Worm (Caenorhabditis elegans) whole organism, dauer: Measurements from ENCODE around the gene Y46H3C.7.

ENCODE experiments used
- unc-62 ChIP-seq: sonication (generic microtip); optimal IDR thresholded peaks from 2 replicates; lab custom pipeline; 2017; ENCODE audit warnings: missing biosample characterization, missing genetic modification reagents, missing genetic modification characterization

The Y46H3C.7 gene

ce11 chrV:1685328-1685727 is 8.5 kb downstream of the Y46H3C.7 start, which contains the start of gene srh-5:
Gene srh-5, plus strand, starts transcription at chrV:1685628.
- no peak for TF ChIP-seq unc-62

- no peak for TF ChIP-seq unc-62
These were observed 11.5 kb downstream of the Y46H3C.7 start, which contains the start of gene srh-3 for ce11 chrV:1682279-1682678. Gene srh-3, plus strand, starts transcription at chrV:1682579.

- TF ChIP-seq unc-62: no peak
These were observed 13.1 kb downstream of the Y46H3C.7 start, which contains the start of gene srw-91 for ce11 chrV:1680770-1681169. Gene srw-91, minus strand, starts transcription at chrV:1680870.

ce11 chrV:1678228-1678627 is 15.6 kb downstream of the Y46H3C.7 start, which contains the start of gene srw-98:
Gene srw-98, minus strand, starts transcription at chrV:1678328.
- TF ChIP-seq unc-62: no peak

ce11 chrV:1668216-1668615 is 25.6 kb downstream of the Y46H3C.7 start, which contains the start of gene irld-42:
Gene irld-42, plus strand, starts transcription at chrV:1668516.
- TF ChIP-seq unc-62: no peak

ce11 chrV:1666904-1667303 is 26.9 kb downstream of the Y46H3C.7 start, which contains the start of gene K04F1.8:
Gene K04F1.8, plus strand, starts transcription at chrV:1667204.
- TF ChIP-seq unc-62: no peak

- no peak for TF ChIP-seq unc-62
These were observed 28.9 kb downstream of the Y46H3C.7 start, which contains the start of gene K04F1.9 for ce11 chrV:1664921-1665320. Gene K04F1.9, plus strand, starts transcription at chrV:1665221.

- no peak for TF ChIP-seq unc-62
These were observed 31.6 kb downstream of the Y46H3C.7 start, which contains the start of gene irld-40 for ce11 chrV:1662270-1662669. Gene irld-40, plus strand, starts transcription at chrV:1662570.

ce11 chrV:1654845-1655244 is 39.0 kb downstream of the Y46H3C.7 start, which contains the start of gene irld-11:
Gene irld-11, plus strand, starts transcription at chrV:1655145.
- no peak for TF ChIP-seq unc-62

- TF ChIP-seq unc-62: no peak
These were observed 42.8 kb downstream of the Y46H3C.7 start, which contains the start of gene irld-44 for ce11 chrV:1651045-1651444. Gene irld-44, plus strand, starts transcription at chrV:1651345.

- TF ChIP-seq unc-62: no peak
These were observed 45.8 kb downstream of the Y46H3C.7 start, which contains the start of gene irld-45 for ce11 chrV:1648000-1648399. Gene irld-45, plus strand, starts transcription at chrV:1648300.

ce11 chrV:1643886-1644285 is 49.9 kb downstream of the Y46H3C.7 start, which contains the start of gene alh-2:
Gene alh-2, plus strand, starts transcription at chrV:1644169.
- TF ChIP-seq unc-62: no peak

ce11 chrV:1642768-1643167 is 51.1 kb downstream of the Y46H3C.7 start:
- no peak for TF ChIP-seq unc-62
